Fruit fly (Drosophila melanogaster) whole organism, embryonic: ENCODE measurements around the gene Sry-alpha.
A peak's percentile ranks its signal among the peaks of the same experiment; 100 is the strongest.

Source experiments
- Bteb2 ChIP-seq: fragments of 200-800 bp; sonication (Bioruptor generic); optimal IDR thresholded peaks from 2 replicates; lab custom pipeline; 2016; ENCODE audit warnings: missing biosample characterization, missing genetic modification characterization
- CG11723 ChIP-seq: fragments of 200-800 bp; sonication (Bioruptor generic); optimal IDR thresholded peaks from 2 replicates; lab custom pipeline; 2017; ENCODE audit warnings: missing biosample characterization, mild to moderate bottlenecking, missing genetic modification characterization
- CG12071 ChIP-seq: fragments of 200-800 bp; sonication (Bioruptor generic); optimal IDR thresholded peaks from 3 replicates; lab custom pipeline; 2018; ENCODE audit warnings: missing biosample characterization, mild to moderate bottlenecking, missing genetic modification characterization
- CG12299 ChIP-seq: fragments of 200-800 bp; sonication (Bioruptor generic); optimal IDR thresholded peaks from 2 replicates; lab custom pipeline; 2018; ENCODE audit warnings: missing biosample characterization, mild to moderate bottlenecking, missing genetic modification characterization
- CG1529 ChIP-seq: fragments of 200-800 bp; sonication (Bioruptor generic); optimal IDR thresholded peaks from 3 replicates; lab custom pipeline; 2018; ENCODE audit warnings: missing biosample characterization, missing genetic modification characterization
- CG1602 ChIP-seq: fragments of 200-800 bp; sonication (Bioruptor generic); optimal IDR thresholded peaks from 3 replicates; lab custom pipeline; 2016; ENCODE audit warnings: missing biosample characterization, missing genetic modification characterization
- CG17186 ChIP-seq: fragments of 200-800 bp; sonication (Bioruptor generic); optimal IDR thresholded peaks from 3 replicates; lab custom pipeline; 2017; ENCODE audit warnings: missing biosample characterization, missing genetic modification reagents, missing genetic modification characterization
- CG2712 ChIP-seq: fragments of 200-800 bp; optimal IDR thresholded peaks from 3 replicates; lab custom pipeline; 2019; ENCODE audit warnings: missing biosample characterization, mild to moderate bottlenecking, missing genetic modification characterization, moderate library complexity
- CG30020 ChIP-seq: fragments of 200-800 bp; optimal IDR thresholded peaks from 2 replicates; lab custom pipeline; 2019; ENCODE audit warnings: missing biosample characterization, mild to moderate bottlenecking, missing genetic modification characterization, moderate library complexity
- CG30403 ChIP-seq: fragments of 200-800 bp; sonication (Bioruptor generic); optimal IDR thresholded peaks from 3 replicates; lab custom pipeline; 2016; ENCODE audit warnings: missing biosample characterization, missing genetic modification characterization
- CG34224 ChIP-seq: fragments of 200-800 bp; sonication (Bioruptor generic); IDR thresholded peaks from 3 replicates; pipeline ENCODE4 v1.3.6; 2022; ENCODE audit warnings: missing biosample characterization, missing genetic modification characterization; ENCODE audit not compliant: partially characterized antibody
- CG3726 ChIP-seq: fragments of 200-800 bp; sonication (Bioruptor generic); IDR thresholded peaks from 3 replicates; pipeline ENCODE4, ENCODE4 v1.3.6; 2022; ENCODE audit warnings: missing biosample characterization, missing genetic modification characterization
- CG6175 ChIP-seq: fragments of 200-800 bp; sonication (Bioruptor generic); IDR thresholded peaks from 3 replicates; pipeline ENCODE4 v1.3.6; 2022; ENCODE audit warnings: missing biosample characterization, missing genetic modification characterization
- CG6254 ChIP-seq: fragments of 200-800 bp; sonication (Bioruptor generic); optimal IDR thresholded peaks from 3 replicates; lab custom pipeline; 2017; ENCODE audit warnings: mild to moderate bottlenecking, missing biosample characterization, missing genetic modification reagents, missing genetic modification characterization
- CG7357 ChIP-seq: fragments of 200-800 bp; sonication (Bioruptor generic); IDR thresholded peaks from 3 replicates; pipeline ENCODE4 v1.3.6; 2022; ENCODE audit warnings: missing biosample characterization, missing genetic modification characterization
- CG8924 ChIP-seq: fragments of 200-800 bp; optimal IDR thresholded peaks from 3 replicates; lab custom pipeline; 2019; ENCODE audit warnings: missing biosample characterization, mild to moderate bottlenecking, missing genetic modification characterization, moderate library complexity
- CG9727 ChIP-seq: fragments of 200-800 bp; sonication (Bioruptor generic); optimal IDR thresholded peaks from 3 replicates; lab custom pipeline; 2017; ENCODE audit warnings: missing biosample characterization, mild to moderate bottlenecking, missing genetic modification characterization
- CG9797 ChIP-seq: fragments of 200-800 bp; sonication (Bioruptor generic); optimal IDR thresholded peaks from 3 replicates; lab custom pipeline; 2018; ENCODE audit warnings: missing biosample characterization, mild to moderate bottlenecking, missing genetic modification characterization
- CrebB ChIP-seq: fragments of 200-800 bp; sonication (Bioruptor generic); optimal IDR thresholded peaks from 3 replicates; lab custom pipeline; 2018; ENCODE audit warnings: missing biosample characterization, mild to moderate bottlenecking, missing genetic modification characterization
- D19B ChIP-seq: fragments of 200-800 bp; sonication (Bioruptor generic); optimal IDR thresholded peaks from 2 replicates; lab custom pipeline; 2017; ENCODE audit warnings: missing biosample characterization, mild to moderate bottlenecking, missing genetic modification characterization
- Deaf1 ChIP-seq: fragments of 200-800 bp; optimal IDR thresholded peaks from 3 replicates; lab custom pipeline; 2019; ENCODE audit warnings: missing biosample characterization, mild to moderate bottlenecking, missing genetic modification characterization, moderate library complexity
- Doc2 ChIP-seq: fragments of 200-800 bp; sonication (Bioruptor generic); IDR thresholded peaks from 2 replicates; pipeline ENCODE4 v1.3.6; 2022; ENCODE audit warnings: missing biosample characterization, missing genetic modification characterization
- Mrtf ChIP-seq: fragments of 200-800 bp; sonication (Bioruptor generic); IDR thresholded peaks from 3 replicates; pipeline ENCODE4 v1.3.6; 2022; ENCODE audit warnings: missing biosample characterization, missing genetic modification characterization
- Nf-YB ChIP-seq: fragments of 200-800 bp; sonication (Bioruptor generic); optimal IDR thresholded peaks from 3 replicates; lab custom pipeline; 2019; ENCODE audit warnings: missing biosample characterization, mild to moderate bottlenecking, missing genetic modification characterization, moderate library complexity
- Side ChIP-seq: fragments of 200-800 bp; sonication (Bioruptor generic); optimal IDR thresholded peaks from 2 replicates; lab custom pipeline; 2016; ENCODE audit warnings: missing biosample characterization, missing genetic modification characterization
- Sry-δ ChIP-seq: fragments of 200-800 bp; sonication (Bioruptor generic); optimal IDR thresholded peaks from 2 replicates; lab custom pipeline; 2016; ENCODE audit warnings: missing biosample characterization, missing genetic modification characterization
- Taf1 ChIP-seq: fragments of 200-800 bp; sonication (Bioruptor generic); IDR thresholded peaks from 2 replicates; pipeline ENCODE4 v1.3.6; 2022; ENCODE audit warnings: missing biosample characterization, missing genetic modification characterization
- Trl ChIP-seq, 3 experiments: fragments of >200 bp in 2 of 3; fragments of 200-800 bp in 1 of 3; sonication (Bioruptor generic) in 1 of 3; optimal IDR thresholded peaks; 2 replicates in 1 of 3; 3 replicates in 2 of 3; lab custom pipeline; 2016 to 2017; ENCODE audit warnings: missing biosample characterization in 1 of 3, missing genetic modification characterization in 1 of 3
- bsh ChIP-seq, 2 experiments: fragments of 200-800 bp; sonication (Bioruptor generic); optimal IDR thresholded peaks; 2 replicates each; lab custom pipeline; 2017 to 2018; ENCODE audit warnings: mild to moderate bottlenecking in 2 of 2, missing biosample characterization in 2 of 2, missing genetic modification characterization in 2 of 2, moderate library complexity in 1 of 2
- chn ChIP-seq: fragments of 200-800 bp; sonication (Bioruptor generic); optimal IDR thresholded peaks from 2 replicates; lab custom pipeline; 2016; ENCODE audit warnings: missing biosample characterization, missing genetic modification characterization
- crol ChIP-seq: fragments of 200-800 bp; sonication (Bioruptor generic); IDR thresholded peaks from 2 replicates; pipeline ENCODE4 v1.3.6; 2022; ENCODE audit warnings: missing biosample characterization, missing genetic modification characterization
- gce ChIP-seq: fragments of 200-800 bp; sonication (Bioruptor generic); IDR thresholded peaks from 3 replicates; pipeline ENCODE4 v1.3.6; 2022; ENCODE audit warnings: missing biosample characterization, missing genetic modification characterization
- grau ChIP-seq: fragments of 200-800 bp; optimal IDR thresholded peaks from 3 replicates; lab custom pipeline; 2019; ENCODE audit warnings: missing biosample characterization, mild to moderate bottlenecking, missing genetic modification characterization, moderate library complexity
- gro ChIP-seq: fragments of 200-800 bp; sonication (Bioruptor generic); optimal IDR thresholded peaks from 2 replicates; lab custom pipeline; 2016; ENCODE audit warnings: missing biosample characterization, missing genetic modification characterization
- hb ChIP-seq: fragments of 200-800 bp; sonication (Bioruptor generic); IDR thresholded peaks from 3 replicates; pipeline ENCODE4 v1.3.6; 2022; ENCODE audit warnings: missing biosample characterization, missing genetic modification characterization; ENCODE audit not compliant: partially characterized antibody
- her ChIP-seq: fragments of 200-800 bp; sonication (Bioruptor generic); optimal IDR thresholded peaks from 2 replicates; lab custom pipeline; 2016; ENCODE audit warnings: missing biosample characterization, missing genetic modification characterization
- hkb ChIP-seq, 2 experiments: fragments of 200-800 bp in 1 of 2; fragments of >200 bp in 1 of 2; sonication (Bioruptor generic) in 1 of 2; IDR thresholded peaks in 1 of 2; optimal IDR thresholded peaks in 1 of 2; 2 replicates each; pipeline versions ENCODE4 v1.3.6 to Lab custom; 2017 to 2022; ENCODE audit warnings: missing biosample characterization in 1 of 2, missing genetic modification characterization in 1 of 2
- lbe ChIP-seq: fragments of 200-800 bp; sonication (Bioruptor generic); optimal IDR thresholded peaks from 2 replicates; lab custom pipeline; 2016; ENCODE audit warnings: missing biosample characterization, mild to moderate bottlenecking, missing genetic modification characterization
- nerfin-1 ChIP-seq: fragments of 200-800 bp; sonication (Bioruptor generic); optimal IDR thresholded peaks from 3 replicates; lab custom pipeline; 2019; ENCODE audit warnings: missing biosample characterization, mild to moderate bottlenecking, missing genetic modification characterization, moderate library complexity
- nerfin-2 ChIP-seq: fragments of 200-800 bp; sonication (Bioruptor generic); IDR thresholded peaks from 2 replicates; pipeline ENCODE4 v1.3.6; 2022; ENCODE audit warnings: missing biosample characterization, missing genetic modification characterization; ENCODE audit not compliant: partially characterized antibody
- nom ChIP-seq: fragments of 200-800 bp; sonication (Bioruptor generic); optimal IDR thresholded peaks from 2 replicates; lab custom pipeline; 2017; ENCODE audit warnings: missing biosample characterization, missing genetic modification characterization, mild to moderate bottlenecking, moderate library complexity, missing genetic modification reagents
- rib ChIP-seq: fragments of 200-800 bp; sonication (Bioruptor generic); IDR thresholded peaks from 2 replicates; pipeline ENCODE4 v1.3.6; 2022; ENCODE audit warnings: missing biosample characterization, missing genetic modification characterization
- schlank ChIP-seq: fragments of 200-800 bp; sonication (Bioruptor generic); optimal IDR thresholded peaks from 2 replicates; lab custom pipeline; 2018; ENCODE audit warnings: missing biosample characterization, mild to moderate bottlenecking, missing genetic modification characterization
- sens ChIP-seq: fragments of 200-800 bp; sonication (Bioruptor generic); peaks from one replicate; lab custom pipeline; 2016; ENCODE audit warnings: missing biosample characterization, missing genetic modification characterization
- sob ChIP-seq: fragments of 200-800 bp; sonication (Bioruptor generic); IDR thresholded peaks from 2 replicates; pipeline ENCODE4 v1.3.6; 2022; ENCODE audit warnings: missing biosample characterization, missing genetic modification characterization
- sr ChIP-seq: fragments of 200-800 bp; sonication (Bioruptor generic); IDR thresholded peaks from 3 replicates; pipeline ENCODE4 v1.3.6; 2022; ENCODE audit warnings: missing biosample characterization, missing genetic modification characterization
- vvl ChIP-seq: fragments of 200-800 bp; sonication (Bioruptor generic); IDR thresholded peaks from 2 replicates; pipeline ENCODE4 v1.3.6; 2022; ENCODE audit warnings: missing biosample characterization, missing genetic modification characterization
- zf30C ChIP-seq: fragments of 200-800 bp; sonication (Bioruptor generic); optimal IDR thresholded peaks from 3 replicates; lab custom pipeline; 2018; ENCODE audit warnings: missing biosample characterization, mild to moderate bottlenecking, missing genetic modification characterization

Sry-alpha gene

dm6 chr3R:30021559-30022451 is 17.7 kb upstream of the Sry-alpha start, which contains the start of gene Mgat2 (continued):
- TF ChIP-seq bsh (GFP tag; optimal IDR thresholded peaks at IDR 0.05; lab: Kevin White, UChicago) (peak; percentile 18 to 61), CG1602 (GFP tag; lab: Kevin White, UChicago) (no peak), CG9727 (GFP tag; lab: Kevin White, UChicago) (peak; percentile 38), CG30020 (tag; lab: Kevin White, UChicago) (no peak), sens (GFP tag; lab: Kevin White, UChicago) (peak; percentile 65), CG8924 (peak; percentile 83), hkb (optimal IDR thresholded peaks at IDR 0.05; lab: Kevin White, UChicago) (no peak), hkb (GFP tag; IDR thresholded peaks at IDR 0.05; lab: Robert Waterston, UW) (peak; percentile 60; the same call in 1 of the 2 replicates), D19B (GFP tag; lab: Kevin White, UChicago) (no peak), schlank (tag; lab: Kevin White, UChicago) (no peak), grau (peak; percentile 28), CG6254 (GFP tag; lab: Kevin White, UChicago) (peak; percentile 63), Doc2 (GFP tag; lab: Robert Waterston, UW) (no peak), CG7357 (GFP tag; lab: Robert Waterston, UW) (no peak), Deaf1 (tag; lab: Kevin White, UChicago) (peak; percentile 81), Nf-YB (peak; percentile 57), nerfin-2 (peak; percentile 72), Mrtf (no peak), vvl (GFP tag; lab: Robert Waterston, UW) (peak; percentile 84), CG34224 (GFP tag; lab: Robert Waterston, UW) (peak; percentile 97), CG1529 (GFP tag; lab: Kevin White, UChicago) (no peak), Taf1 (GFP tag; lab: Robert Waterston, UW) (no peak), Bteb2 (GFP tag; lab: Kevin White, UChicago) (no peak), sob (GFP tag; lab: Robert Waterston, UW) (peak; percentile 37; the same call in 1 of the 2 replicates), Sry-δ (GFP tag; lab: Kevin White, UChicago) (no peak), her (peak; percentile 75), nom (peak; percentile 65), CG12071 (peak; percentile 44), CG6175 (GFP tag; lab: Robert Waterston, UW) (peak; percentile 82; the same call in 2 of the 3 replicates), CG11723 (peak; percentile 16), chn (GFP tag; lab: Kevin White, UChicago) (peak; percentile 34), Trl (optimal IDR thresholded peaks at IDR 0.05; lab: Kevin White, UChicago) (peak; percentile 45 to 61), Trl (GFP tag; optimal IDR thresholded peaks at IDR 0.05; lab: Kevin White, UChicago) (peak; percentile 30), nerfin-1 (tag; lab: Kevin White, UChicago) (peak; percentile 84), sr (GFP tag; lab: Robert Waterston, UW) (0 out of 3 replicates have a peak, but pooled peaks have one; percentile 35), rib (GFP tag; lab: Robert Waterston, UW) (peak; percentile 62; the same call in 1 of the 2 replicates), lbe (GFP tag; lab: Kevin White, UChicago) (peak; percentile 34), CG12299 (tag; lab: Kevin White, UChicago) (no peak), gce (GFP tag; lab: Robert Waterston, UW) (peak; percentile 31; the same call in 1 of the 3 replicates), Side (GFP tag; lab: Kevin White, UChicago) (peak; percentile 63), CG9797 (GFP tag; lab: Kevin White, UChicago) (no peak), hb (GFP tag; lab: Robert Waterston, UW) (peak; percentile 75), CG2712 (peak; percentile 61), CG17186 (GFP tag; lab: Kevin White, UChicago) (peak; percentile 24), gro (GFP tag; lab: Kevin White, UChicago) (peak; percentile 45), CrebB (tag; lab: Kevin White, UChicago) (peak; percentile 47), CG30403 (GFP tag; lab: Kevin White, UChicago) (no peak), crol (no peak), zf30C (GFP tag; lab: Kevin White, UChicago) (no peak), CG3726 (GFP tag; lab: Robert Waterston, UW) (no peak)
